Fruit fly (Drosophila melanogaster): ENCODE results near the gene nyo.

Gene nyo

dm6 chr3R:31580586-31580994 lies 37.8 kb downstream of the nyo start, which contains the start of the genes pygo and rod (continued):
- TF ChIP-seq CkIIα-i1 (GFP tag; IDR thresholded peaks at IDR 0.05) (no peak), Mad (GFP tag; optimal IDR thresholded peaks at IDR 0.05) (peak; percentile 15), CG9609 (GFP tag; optimal IDR thresholded peaks at IDR 0.05) (no peak), dan (GFP tag; IDR thresholded peaks at IDR 0.05) (no peak), CG3726 (GFP tag; IDR thresholded peaks at IDR 0.05) (no peak), Tbp (GFP tag; optimal IDR thresholded peaks at IDR 0.05) (no peak), fd64A (GFP tag; optimal IDR thresholded peaks at IDR 0.05) (no peak), CG7963 (GFP tag; IDR thresholded peaks at IDR 0.05; ENCODE audit: partially characterized antibody) (peak; percentile 58), D (optimal IDR thresholded peaks at IDR 0.05) (no peak), D (GFP tag; optimal IDR thresholded peaks at IDR 0.05) (no peak), HmgZ (tag; optimal IDR thresholded peaks at IDR 0.05) (peak; percentile 66), CG7556 (GFP tag; optimal IDR thresholded peaks at IDR 0.05) (no peak), CG8924 (tag; optimal IDR thresholded peaks at IDR 0.05) (no peak), salm (tag; optimal IDR thresholded peaks at IDR 0.05) (no peak), dimm (GFP tag; IDR thresholded peaks at IDR 0.05) (no peak), Max (GFP tag; optimal IDR thresholded peaks at IDR 0.05) (peak; percentile 16), eve (GFP tag; optimal IDR thresholded peaks at IDR 0.05) (no peak), HmgD (GFP tag; optimal IDR thresholded peaks at IDR 0.05) (no peak), Gsc (GFP tag; IDR thresholded peaks at IDR 0.05) (no peak), Asciz (GFP tag; optimal IDR thresholded peaks at IDR 0.05) (no peak), tio (GFP tag; optimal IDR thresholded peaks at IDR 0.05) (no peak), CG14014 (GFP tag; IDR thresholded peaks at IDR 0.05) (no peak), fru (optimal IDR thresholded peaks at IDR 0.05) (no peak), CG18764 (GFP tag; optimal IDR thresholded peaks at IDR 0.05) (no peak), CG17385 (GFP tag; optimal IDR thresholded peaks at IDR 0.05) (no peak), Drgx (GFP tag; IDR thresholded peaks at IDR 0.05) (no peak), CG13775 (GFP tag; optimal IDR thresholded peaks at IDR 0.05) (peak; percentile 11), vfl (GFP tag; optimal IDR thresholded peaks at IDR 0.05) (no peak), Jarid2 (GFP tag; optimal IDR thresholded peaks at IDR 0.05) (no peak), Bgb (GFP tag; IDR thresholded peaks at IDR 0.05; ENCODE audit: partially characterized antibody) (peak; percentile 59; the same call in 1 of the 2 replicates), fd102C (GFP tag; optimal IDR thresholded peaks at IDR 0.05) (no peak), Dip3 (GFP tag; optimal IDR thresholded peaks at IDR 0.05) (no peak), Side (GFP tag; optimal IDR thresholded peaks at IDR 0.05) (peak; percentile 15), zen2 (GFP tag; IDR thresholded peaks at IDR 0.05; ENCODE audit: partially characterized antibody) (peak; percentile 30; the same call in 1 of the 3 replicates), CHES-1-like (GFP tag; optimal IDR thresholded peaks at IDR 0.05) (peak; percentile 13), Usf (GFP tag; optimal IDR thresholded peaks at IDR 0.05) (no peak), hb (GFP tag; IDR thresholded peaks at IDR 0.05; ENCODE audit: partially characterized antibody) (peak; percentile 72; the same call in 2 of the 3 replicates), Opbp (GFP tag; IDR thresholded peaks at IDR 0.05; ENCODE audit: partially characterized antibody) (peak; percentile 67; the same call in 2 of the 3 replicates), nom (GFP tag; optimal IDR thresholded peaks at IDR 0.05) (no peak), tll (GFP tag; optimal IDR thresholded peaks at IDR 0.05) (no peak), sr (GFP tag; IDR thresholded peaks at IDR 0.05) (no peak), tin (GFP tag; optimal IDR thresholded peaks at IDR 0.05) (no peak), Dref (GFP tag; IDR thresholded peaks at IDR 0.05) (peak; percentile 68), YL-1 (GFP tag; optimal IDR thresholded peaks at IDR 0.05) (peak; percentile 69), CG2889 (GFP tag; IDR thresholded peaks at IDR 0.05) (no peak), Ets97D (GFP tag; optimal IDR thresholded peaks at IDR 0.05) (peak; percentile 61), CG12071 (GFP tag; optimal IDR thresholded peaks at IDR 0.05) (no peak), CG5245 (GFP tag; optimal IDR thresholded peaks at IDR 0.05) (no peak), HLH54F (GFP tag; optimal IDR thresholded peaks at IDR 0.05) (no peak), Rfx (GFP tag; IDR thresholded peaks at IDR 0.05) (no peak), CG1024 (GFP tag; IDR thresholded peaks at IDR 0.05) (no peak), CG10431 (GFP tag; optimal IDR thresholded peaks at IDR 0.05) (no peak), Hr39 (optimal IDR thresholded peaks at IDR 0.05) (no peak)

Data from whole organism, embryonic.